Fruit fly (Drosophila melanogaster): Measurements from ENCODE around the gene CG17028.

DNA sequence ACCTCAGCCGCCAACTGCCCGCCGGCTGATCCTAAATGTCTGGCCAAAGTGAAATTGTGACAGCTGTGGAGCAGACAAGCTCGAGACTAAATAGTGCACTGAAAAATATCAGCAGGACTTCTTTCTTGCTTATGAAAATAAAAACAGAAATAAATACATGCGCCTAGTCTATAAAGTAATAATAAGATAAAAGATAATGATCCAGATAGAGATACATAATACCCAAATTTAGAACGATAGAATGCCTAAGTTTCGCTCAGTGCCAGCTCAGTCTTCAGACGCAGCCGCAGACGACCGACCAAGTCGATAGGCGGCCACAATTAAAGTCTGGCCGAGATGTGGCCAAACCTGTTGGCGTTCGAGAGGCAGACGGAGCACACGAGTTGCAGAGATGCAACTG lies 37.5 kb upstream of the CG17028 start:
- no peak for TF ChIP-seq Myc (optimal IDR thresholded peaks at IDR 0.05)
- TF ChIP-seq HLH106 (tag; optimal IDR thresholded peaks at IDR 0.05), result peak; percentile 91
- TF ChIP-seq br (GFP tag; optimal IDR thresholded peaks at IDR 0.05), result peak; percentile 88
- no peak for TF ChIP-seq usp (GFP tag; optimal IDR thresholded peaks at IDR 0.05)
- TF ChIP-seq fru (GFP tag; optimal IDR thresholded peaks at IDR 0.05), result peak; percentile 76
- no peak for TF ChIP-seq Abd-B (GFP tag; optimal IDR thresholded peaks at IDR 0.05)
- no peak for TF ChIP-seq Dif (GFP tag; optimal IDR thresholded peaks at IDR 0.05; ENCODE audit: partially characterized antibody)
- peak; percentile 43 for TF ChIP-seq GATAd (GFP tag; optimal IDR thresholded peaks at IDR 0.05)
- peak; percentile 92 for TF ChIP-seq h (GFP tag; optimal IDR thresholded peaks at IDR 0.05)
- TF ChIP-seq Hr78 (GFP tag; optimal IDR thresholded peaks at IDR 0.05), result no peak
- peak; percentile 77 for TF ChIP-seq dmrt93B (GFP tag; optimal IDR thresholded peaks at IDR 0.05)
